Worm (Caenorhabditis elegans): Measurements from ENCODE around the gene C06A1.6.

Gene C06A1.6

ce11 chrII:10545924-10546783 is 18.3 kb downstream of the C06A1.6 start:
- TF ChIP-seq let-607 (tag; optimal IDR thresholded peaks at IDR 0.05): no peak
- peak in 1 of 3 experiments; percentile 20 for TF ChIP-seq lin-35 (GFP tag; optimal IDR thresholded peaks at IDR 0.05)
- TF ChIP-seq ceh-40 (GFP tag; IDR thresholded peaks at IDR 0.05): no peak
- TF ChIP-seq attf-5 (GFP tag; optimal IDR thresholded peaks at IDR 0.05): no peak
- peak; percentile 27; the same call in 1 of the 2 replicates for TF ChIP-seq ekl-4 (GFP tag; IDR thresholded peaks at IDR 0.05)
- no peak for TF ChIP-seq athp-1 (tag; optimal IDR thresholded peaks at IDR 0.05)
- no peak for TF ChIP-seq D2030.7 (GFP tag; IDR thresholded peaks at IDR 0.05)
- peak; percentile 3; the same call in 1 of the 2 replicates for TF ChIP-seq B0336.3 (GFP tag; IDR thresholded peaks at IDR 0.05)
- TF ChIP-seq snpc-1.1 (tag; optimal IDR thresholded peaks at IDR 0.05; ENCODE audit: insufficient read depth): no peak
- peak; percentile 70 for TF ChIP-seq madf-3 (GFP tag; IDR thresholded peaks at IDR 0.05)
- peak; percentile 74 for TF ChIP-seq ama-1 (optimal IDR thresholded peaks at IDR 0.05)
- TF ChIP-seq ama-1 (GFP tag; optimal IDR thresholded peaks at IDR 0.05): no peak
- peak; percentile 35 for TF ChIP-seq nhr-90 (tag; optimal IDR thresholded peaks at IDR 0.05)
- TF ChIP-seq rpc-1 (optimal IDR thresholded peaks at IDR 0.05): peak; percentile 12
- no peak for TF ChIP-seq rpc-1 (tag; optimal IDR thresholded peaks at IDR 0.05)
- TF ChIP-seq cebp-2 (GFP tag; IDR thresholded peaks at IDR 0.05): 0 out of 2 replicates have a peak, but pooled peaks have one; percentile 24
- no peak for TF ChIP-seq unc-62 (GFP tag; optimal IDR thresholded peaks at IDR 0.05)
- no peak for TF ChIP-seq Y95B8A.8 (GFP tag; IDR thresholded peaks at IDR 0.05)
- TF ChIP-seq B0019.2 (GFP tag; conservative IDR thresholded peaks at IDR 0.05): no peak
- no peak for TF ChIP-seq nfya-2 (GFP tag; IDR thresholded peaks at IDR 0.05)
- 0 out of 2 replicates have a peak, but pooled peaks have one; percentile 8 for TF ChIP-seq ceh-100 (GFP tag; IDR thresholded peaks at IDR 0.05)
- TF ChIP-seq egl-44 (GFP tag; IDR thresholded peaks at IDR 0.05): peak; percentile 66; the same call in 1 of the 2 replicates
- TF ChIP-seq atf-7 (tag; optimal IDR thresholded peaks at IDR 0.05): peak; percentile 42
- TF ChIP-seq aptf-3 (GFP tag; IDR thresholded peaks at IDR 0.05): peak; percentile 6; the same call in 1 of the 2 replicates
- TF ChIP-seq pbrm-1 (GFP tag; IDR thresholded peaks at IDR 0.05): peak; percentile 59; the same call in 1 of the 2 replicates
- peak; percentile 73 for TF ChIP-seq nfyb-1 (GFP tag; IDR thresholded peaks at IDR 0.05)
- TF ChIP-seq Y53G8AR.9 (GFP tag; conservative IDR thresholded peaks at IDR 0.05): peak; percentile 32; the same call in 1 of the 2 replicates
- TF ChIP-seq tlf-1 (GFP tag; optimal IDR thresholded peaks at IDR 0.05): peak; percentile 39
- no peak; the same call in 1 of the 2 replicates for TF ChIP-seq rcor-1 (GFP tag; IDR thresholded peaks at IDR 0.05)
- no peak for TF ChIP-seq C17E4.6 (GFP tag; IDR thresholded peaks at IDR 0.05)
- peak; percentile 18; the same call in 1 of the 2 replicates for TF ChIP-seq hmg-1.2 (GFP tag; IDR thresholded peaks at IDR 0.05)
- peak; percentile 85 for TF ChIP-seq hsf-1 (GFP tag; IDR thresholded peaks at IDR 0.05)
- no peak for TF ChIP-seq nhr-80 (tag; optimal IDR thresholded peaks at IDR 0.05)
- TF ChIP-seq Y79H2A.3 (GFP tag; conservative IDR thresholded peaks at IDR 0.05): 0 out of 2 replicates have a peak, but pooled peaks have one; percentile 8
- 0 out of 2 replicates have a peak, but pooled peaks have one; percentile 20 for TF ChIP-seq attf-3 (GFP tag; conservative IDR thresholded peaks at IDR 0.05)
- TF ChIP-seq Y56A3A.18 (GFP tag; IDR thresholded peaks at IDR 0.05): no peak; the same call in 1 of the 2 replicates
- no peak for TF ChIP-seq dpff-1 (tag; optimal IDR thresholded peaks at IDR 0.05)
- TF ChIP-seq lin-26 (GFP tag; IDR thresholded peaks at IDR 0.05): peak; percentile 82
- peak; percentile 17 for TF ChIP-seq chd-7 (tag; optimal IDR thresholded peaks at IDR 0.05)
- peak; percentile 73 for TF ChIP-seq repo-1 (tag; optimal IDR thresholded peaks at IDR 0.05)
- no peak for TF ChIP-seq gei-17 (GFP tag; optimal IDR thresholded peaks at IDR 0.05)
- TF ChIP-seq fkh-3 (tag; optimal IDR thresholded peaks at IDR 0.05): peak; percentile 55
- no peak for TF ChIP-seq sea-2 (GFP tag; IDR thresholded peaks at IDR 0.05)
- 0 out of 2 replicates have a peak, but pooled peaks have one; percentile 26 for TF ChIP-seq attf-6 (GFP tag; IDR thresholded peaks at IDR 0.05)
- TF ChIP-seq bed-1 (GFP tag; IDR thresholded peaks at IDR 0.05): no peak
- no peak for TF ChIP-seq lag-1 (GFP tag; IDR thresholded peaks at IDR 0.05)
- TF ChIP-seq nhr-120 (GFP tag; IDR thresholded peaks at IDR 0.05): no peak

All from whole organism, young adult.